Worm (Caenorhabditis elegans) whole organism, early embryonic: ENCODE measurements around the gene acd-4.

ENCODE experiments used
- aly-1 ChIP-seq: sonication (generic microtip); optimal IDR thresholded peaks from 2 replicates; lab custom pipeline; 2016; ENCODE audit warnings: missing genetic modification characterization, missing compliant biosample characterization
- ama-1 ChIP-seq: fragments of 150-350 bp; optimal IDR thresholded peaks from 2 replicates; lab custom pipeline; 2014
- ceh-13 ChIP-seq: fragments of 200-800 bp; sonication (Bioruptor generic); optimal IDR thresholded peaks from 2 replicates; lab custom pipeline; 2018; ENCODE audit warnings: mild to moderate bottlenecking, missing genetic modification characterization, missing compliant biosample characterization
- ceh-36 ChIP-seq: sonication (generic microtip); optimal IDR thresholded peaks from 2 replicates; lab custom pipeline; 2016; ENCODE audit warnings: missing genetic modification characterization, inconsistent platforms, missing compliant biosample characterization
- flt-1 ChIP-seq: fragments of 200-800 bp; sonication (Bioruptor generic); IDR thresholded peaks from 2 replicates; pipeline ENCODE4 v1.3.6; 2022; ENCODE audit warnings: missing genetic modification characterization, missing compliant biosample characterization
- hmbx-1 ChIP-seq: sonication (generic microtip); optimal IDR thresholded peaks from 2 replicates; lab custom pipeline; 2016; ENCODE audit warnings: mild to moderate bottlenecking, missing genetic modification characterization, missing compliant biosample characterization
- hmg-4 ChIP-seq: fragments of 200-800 bp; sonication (Bioruptor generic); optimal IDR thresholded peaks from 2 replicates; lab custom pipeline; 2018; ENCODE audit warnings: mild to moderate bottlenecking, missing genetic modification characterization, missing compliant biosample characterization
- hnd-1 ChIP-seq: sonication (generic microtip); optimal IDR thresholded peaks from 2 replicates; lab custom pipeline; 2016; ENCODE audit warnings: missing genetic modification characterization, missing compliant biosample characterization
- pes-1 ChIP-seq: fragments of 200-800 bp; sonication (Bioruptor generic); IDR thresholded peaks from 2 replicates; pipeline ENCODE4 v1.3.6; 2022; ENCODE audit warnings: missing genetic modification reagents, missing genetic modification characterization, missing compliant biosample characterization
- scrt-1 ChIP-seq: fragments of 200-800 bp; sonication (Bioruptor generic); IDR thresholded peaks from 2 replicates; pipeline ENCODE4 v1.3.6; 2022; ENCODE audit warnings: missing genetic modification characterization, missing compliant biosample characterization
- sea-1 ChIP-seq: fragments of 200-800 bp; sonication (Bioruptor generic); conservative IDR thresholded peaks from 2 replicates; pipeline ENCODE4 v1.3.6; 2022; ENCODE audit warnings: missing genetic modification characterization, missing compliant biosample characterization
- tbx-11 ChIP-seq: fragments of 200-800 bp; sonication (Bioruptor generic); IDR thresholded peaks from 2 replicates; pipeline ENCODE4 v1.3.6; 2022; ENCODE audit warnings: missing genetic modification characterization, missing compliant biosample characterization

ce11 chrV:8643093-8643492 is 5.1 kb downstream of the acd-4 start, which contains the start of gene asp-13:
- TF ChIP-seq tbx-11: no peak
- TF ChIP-seq flt-1: no peak
- TF ChIP-seq sea-1 (GFP tag; lab: Robert Waterston, UW): no peak
- TF ChIP-seq ama-1: no peak
- TF ChIP-seq pes-1: no peak
- no peak for TF ChIP-seq hmg-4 (GFP tag; lab: Kevin White, UChicago)
- no peak for TF ChIP-seq hmbx-1 (tag; lab: Kevin White, UChicago)
- TF ChIP-seq ceh-36 (tag; lab: Kevin White, UChicago): no peak
- TF ChIP-seq ceh-13 (GFP tag; lab: Kevin White, UChicago): no peak
- no peak for TF ChIP-seq aly-1 (tag; lab: Kevin White, UChicago)
- TF ChIP-seq scrt-1 (GFP tag; lab: Robert Waterston, UW): no peak
- TF ChIP-seq hnd-1: no peak
